Worm (Caenorhabditis elegans) whole organism, young adult: ENCODE data around the gene fbxb-15.

Experiments
- lin-26 ChIP-seq: fragments of 200-800 bp; sonication (Bioruptor generic); IDR thresholded peaks from 2 replicates; pipeline ENCODE4 v1.3.6; 2022; ENCODE audit warnings: missing genetic modification reagents, missing genetic modification characterization, missing compliant biosample characterization
- lin-40 ChIP-seq: sonication (generic microtip); optimal IDR thresholded peaks from 2 replicates; lab custom pipeline; 2016; ENCODE audit warnings: missing genetic modification characterization, mild to moderate bottlenecking, missing compliant biosample characterization, missing genotype, missing genetic modification reagents
- madf-3 ChIP-seq: fragments of 200-800 bp; sonication (Bioruptor generic); IDR thresholded peaks from 2 replicates; pipeline ENCODE4 v1.3.6; 2022; ENCODE audit warnings: missing genetic modification reagents, missing genetic modification characterization, missing compliant biosample characterization
- nfyb-1 ChIP-seq: fragments of 200-800 bp; sonication (Bioruptor generic); IDR thresholded peaks from 2 replicates; pipeline ENCODE4 v1.3.6; 2022; ENCODE audit warnings: missing genetic modification reagents, missing genetic modification characterization, missing compliant biosample characterization
- xnd-1 ChIP-seq: sonication (generic microtip); optimal IDR thresholded peaks from 2 replicates; lab custom pipeline; 2016; ENCODE audit warnings: missing genotype, missing genetic modification reagents, missing genetic modification characterization, missing compliant biosample characterization

DNA sequence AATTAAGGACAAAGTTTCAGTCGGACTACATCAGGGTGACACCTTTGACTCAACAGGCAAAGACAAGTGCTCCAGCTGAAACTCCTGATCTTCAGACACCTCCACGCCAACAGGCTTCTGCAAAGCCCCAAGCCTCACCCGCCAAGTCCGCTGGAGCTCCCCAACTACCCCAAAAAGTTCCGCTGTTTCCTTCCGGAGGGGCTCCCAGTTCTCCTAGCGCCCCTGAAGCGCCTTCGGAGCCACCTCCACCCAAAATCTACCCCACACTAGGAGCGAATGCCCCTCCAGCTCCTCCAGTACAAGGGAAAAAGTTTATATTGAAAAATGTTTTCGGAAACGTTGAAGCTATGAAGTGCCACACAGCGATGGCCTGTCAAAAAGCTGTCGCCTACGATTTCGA lies 50.2 kb downstream of the fbxb-15 start:
- no peak for TF ChIP-seq nfyb-1 (GFP tag; lab: Robert Waterston, UW)
- no peak for TF ChIP-seq lin-26 (GFP tag; lab: Robert Waterston, UW)
- TF ChIP-seq lin-40 (tag; lab: Kevin White, UChicago) = no peak
- no peak for TF ChIP-seq madf-3
- TF ChIP-seq xnd-1 = no peak
